Worm (Caenorhabditis elegans) whole organism, young adult: ENCODE results near the gene T19D12.1.

ENCODE experiments used
- Y95B8A.8 ChIP-seq: fragments of 200-800 bp; sonication (Bioruptor generic); IDR thresholded peaks from 2 replicates; pipeline ENCODE4 v1.3.6; 2022; ENCODE audit warnings: missing genetic modification reagents, missing genetic modification characterization, missing compliant biosample characterization
- rcor-1 ChIP-seq: fragments of 200-800 bp; sonication (Bioruptor generic); IDR thresholded peaks from 2 replicates; pipeline ENCODE4 v1.3.6; 2022; ENCODE audit warnings: missing genetic modification reagents, missing genetic modification characterization, missing compliant biosample characterization

DNA sequence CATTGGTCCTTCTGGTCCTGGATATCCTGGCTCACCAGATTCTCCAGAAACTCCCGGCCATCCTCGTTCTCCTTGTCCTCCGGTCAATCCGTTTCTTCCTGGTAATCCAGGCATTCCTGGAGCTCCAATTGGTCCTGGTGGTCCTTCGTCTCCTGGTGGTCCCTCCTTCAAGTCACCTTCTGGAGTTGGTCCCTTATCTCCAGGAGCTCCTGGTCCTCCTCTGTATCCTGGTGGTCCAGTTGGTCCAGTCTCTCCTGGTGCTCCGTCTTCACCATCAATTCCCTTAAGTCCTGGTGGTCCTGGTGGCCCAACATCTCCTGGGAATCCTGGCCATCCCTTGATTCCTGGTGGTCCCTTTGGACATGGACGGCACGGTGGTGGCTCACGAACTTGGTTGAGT, 43.9 kb downstream of the T19D12.1 start:
- TF ChIP-seq Y95B8A.8 (GFP tag; lab: Robert Waterston, UW), result no peak
- TF ChIP-seq rcor-1 (GFP tag; lab: Robert Waterston, UW), result no peak
